Fruit fly (Drosophila melanogaster): ENCODE results near the gene Smox.
A peak's percentile ranks its signal among the peaks of the same experiment; 100 is the strongest.

- TF ChIP-seq Hr39 (GFP tag; optimal IDR thresholded peaks at IDR 0.05), result peak; percentile 91
- peak; percentile 92 for TF ChIP-seq Sox14 (GFP tag; optimal IDR thresholded peaks at IDR 0.05)
- peak; percentile 94 for TF ChIP-seq Hr4 (GFP tag; optimal IDR thresholded peaks at IDR 0.05)
- TF ChIP-seq Gug (GFP tag; IDR thresholded peaks at IDR 0.05), result peak; percentile 96
- peak; percentile 96 for TF ChIP-seq esn (GFP tag; optimal IDR thresholded peaks at IDR 0.05)
- TF ChIP-seq CG8319 (GFP tag; optimal IDR thresholded peaks at IDR 0.05), result peak; percentile 91
Observed at dm6 chrX:8092075-8092682, 49.9 kb downstream of the Smox start.

All from whole organism, prepupa.